Fruit fly (Drosophila melanogaster) whole organism, embryonic: ENCODE data around the gene Teh1.

Experiments used
- Adf1 ChIP-seq: fragments of 200-800 bp; sonication (Bioruptor generic); IDR thresholded peaks from 2 replicates; pipeline ENCODE4 v1.3.6; 2022; ENCODE audit warnings: missing biosample characterization, missing genetic modification characterization
- Bgb ChIP-seq: fragments of 200-800 bp; sonication (Bioruptor generic); IDR thresholded peaks from 2 replicates; pipeline ENCODE4 v1.3.6; 2022; ENCODE audit warnings: missing biosample characterization, missing genetic modification characterization; ENCODE audit not compliant: partially characterized antibody
- CG10366 ChIP-seq: fragments of 200-800 bp; sonication (Bioruptor generic); IDR thresholded peaks from 2 replicates; pipeline ENCODE4 v1.3.6; 2022; ENCODE audit warnings: missing biosample characterization, missing genetic modification characterization
- CG12659 ChIP-seq: fragments of 200-800 bp; sonication (Bioruptor generic); optimal IDR thresholded peaks from 3 replicates; lab custom pipeline; 2017; ENCODE audit warnings: mild to moderate bottlenecking, missing biosample characterization, missing genetic modification reagents, missing genetic modification characterization
- CG13424 ChIP-seq: fragments of 200-800 bp; sonication (Bioruptor generic); optimal IDR thresholded peaks from 2 replicates; lab custom pipeline; 2019; ENCODE audit warnings: missing biosample characterization, mild to moderate bottlenecking, missing genetic modification characterization, moderate library complexity
- CG1602 ChIP-seq: fragments of 200-800 bp; sonication (Bioruptor generic); optimal IDR thresholded peaks from 3 replicates; lab custom pipeline; 2016; ENCODE audit warnings: missing biosample characterization, missing genetic modification characterization
- CG16813 ChIP-seq: fragments of 200-800 bp; sonication (Bioruptor generic); IDR thresholded peaks from 3 replicates; pipeline ENCODE4 v1.3.6; 2022; ENCODE audit warnings: missing biosample characterization, missing genetic modification characterization; ENCODE audit not compliant: partially characterized antibody
- CG17361 ChIP-seq: fragments of 200-800 bp; sonication (Bioruptor generic); IDR thresholded peaks from 3 replicates; pipeline ENCODE4 v1.3.6; 2022; ENCODE audit warnings: missing biosample characterization, missing genetic modification characterization
- CG2199 ChIP-seq: fragments of 200-800 bp; sonication (Bioruptor generic); IDR thresholded peaks from 3 replicates; pipeline ENCODE4 v1.3.6; 2022; ENCODE audit warnings: missing biosample characterization, missing genetic modification characterization
- CG30403 ChIP-seq: fragments of 200-800 bp; sonication (Bioruptor generic); optimal IDR thresholded peaks from 3 replicates; lab custom pipeline; 2016; ENCODE audit warnings: missing biosample characterization, missing genetic modification characterization
- CG32532 ChIP-seq: fragments of 200-800 bp; sonication (Bioruptor generic); IDR thresholded peaks from 2 replicates; pipeline ENCODE4 v1.3.6; 2022; ENCODE audit warnings: missing biosample characterization, missing genetic modification characterization
- CG34422 ChIP-seq: fragments of 200-800 bp; sonication (Bioruptor generic); IDR thresholded peaks from 3 replicates; pipeline ENCODE4 v1.3.6; 2022; ENCODE audit warnings: missing biosample characterization, missing genetic modification characterization
- CG3726 ChIP-seq: fragments of 200-800 bp; sonication (Bioruptor generic); IDR thresholded peaks from 3 replicates; pipeline ENCODE4, ENCODE4 v1.3.6; 2022; ENCODE audit warnings: missing biosample characterization, missing genetic modification characterization
- CG6683 ChIP-seq: fragments of 200-800 bp; sonication (Bioruptor generic); optimal IDR thresholded peaks from 2 replicates; lab custom pipeline; 2017; ENCODE audit warnings: missing biosample characterization, mild to moderate bottlenecking, missing genetic modification characterization, missing genetic modification reagents
- CG6854 ChIP-seq: fragments of 200-800 bp; sonication (Bioruptor generic); optimal IDR thresholded peaks from 3 replicates; lab custom pipeline; 2017; ENCODE audit warnings: missing biosample characterization, mild to moderate bottlenecking, missing genetic modification characterization
- CG7963 ChIP-seq: fragments of 200-800 bp; sonication (Bioruptor generic); IDR thresholded peaks from 3 replicates; pipeline ENCODE4 v1.3.6; 2022; ENCODE audit warnings: missing biosample characterization, missing genetic modification characterization; ENCODE audit not compliant: partially characterized antibody
- CG8944 ChIP-seq: fragments of 200-800 bp; sonication (Bioruptor generic); optimal IDR thresholded peaks from 3 replicates; lab custom pipeline; 2016; ENCODE audit warnings: missing biosample characterization, missing genetic modification characterization
- CG9609 ChIP-seq: fragments of 200-800 bp; sonication (Bioruptor generic); optimal IDR thresholded peaks from 3 replicates; lab custom pipeline; 2016; ENCODE audit warnings: missing biosample characterization, missing genetic modification characterization
- Camta ChIP-seq: fragments of 200-800 bp; sonication (Bioruptor generic); optimal IDR thresholded peaks from 2 replicates; lab custom pipeline; 2016; ENCODE audit warnings: missing biosample characterization, missing genetic modification characterization
- Dek ChIP-seq: fragments of 200-800 bp; sonication (Bioruptor generic); optimal IDR thresholded peaks from 3 replicates; lab custom pipeline; 2019; ENCODE audit warnings: missing biosample characterization, mild to moderate bottlenecking, missing genetic modification characterization, moderate library complexity
- Dip3 ChIP-seq: fragments of 200-800 bp; sonication (Bioruptor generic); optimal IDR thresholded peaks from 3 replicates; lab custom pipeline; 2016; ENCODE audit warnings: missing biosample characterization, missing genetic modification characterization
- GATAe ChIP-seq: fragments of 200-800 bp; sonication (Bioruptor generic); conservative IDR thresholded peaks from 2 replicates; pipeline ENCODE4 v1.3.6; 2022; ENCODE audit warnings: missing biosample characterization, missing genetic modification characterization
- Hmx ChIP-seq: fragments of 200-800 bp; sonication (Bioruptor generic); optimal IDR thresholded peaks from 2 replicates; lab custom pipeline; 2016; ENCODE audit warnings: missing biosample characterization, missing genetic modification characterization
- Hr39 ChIP-seq: fragments of >200 bp; optimal IDR thresholded peaks from 2 replicates; lab custom pipeline; 2017
- Kr ChIP-seq: fragments of 200-800 bp; sonication (Bioruptor generic); optimal IDR thresholded peaks from 2 replicates; lab custom pipeline; 2017; ENCODE audit warnings: missing biosample characterization, mild to moderate bottlenecking, missing genetic modification characterization
- Mrtf ChIP-seq: fragments of 200-800 bp; sonication (Bioruptor generic); IDR thresholded peaks from 3 replicates; pipeline ENCODE4 v1.3.6; 2022; ENCODE audit warnings: missing biosample characterization, missing genetic modification characterization
- Myb ChIP-seq: fragments of 200-800 bp; sonication (Bioruptor generic); optimal IDR thresholded peaks from 2 replicates; lab custom pipeline; 2016; ENCODE audit warnings: missing biosample characterization, missing genetic modification characterization
- Optix ChIP-seq: fragments of 200-800 bp; sonication (Bioruptor generic); IDR thresholded peaks from 3 replicates; pipeline ENCODE4 v1.3.6; 2022; ENCODE audit warnings: missing biosample characterization, missing genetic modification characterization
- Poxn ChIP-seq: fragments of 200-800 bp; sonication (Bioruptor generic); IDR thresholded peaks from 2 replicates; pipeline ENCODE4 v1.3.6; 2022; ENCODE audit warnings: missing biosample characterization, missing genetic modification characterization
- Ptx1 ChIP-seq: fragments of 200-800 bp; sonication (Bioruptor generic); IDR thresholded peaks from 2 replicates; pipeline ENCODE4 v1.3.6; 2022; ENCODE audit warnings: missing biosample characterization, missing genetic modification characterization
- Rx ChIP-seq: fragments of 200-800 bp; sonication (Bioruptor generic); IDR thresholded peaks from 2 replicates; pipeline ENCODE4 v1.3.6; 2022; ENCODE audit warnings: missing biosample characterization, missing genetic modification characterization
- Spps ChIP-seq: fragments of 200-800 bp; sonication (Bioruptor generic); optimal IDR thresholded peaks from 2 replicates; lab custom pipeline; 2018; ENCODE audit warnings: missing biosample characterization, mild to moderate bottlenecking, missing genetic modification characterization
- ab ChIP-seq: fragments of 200-800 bp; sonication (Bioruptor generic); optimal IDR thresholded peaks from 2 replicates; lab custom pipeline; 2016; ENCODE audit warnings: missing biosample characterization, missing genetic modification characterization
- amos ChIP-seq: fragments of 200-800 bp; sonication (Bioruptor generic); IDR thresholded peaks from 2 replicates; pipeline ENCODE4 v1.3.6; 2022; ENCODE audit warnings: missing biosample characterization, missing genetic modification characterization; ENCODE audit not compliant: partially characterized antibody
- cato ChIP-seq: fragments of 200-800 bp; sonication (Bioruptor generic); optimal IDR thresholded peaks from 2 replicates; lab custom pipeline; 2016; ENCODE audit warnings: missing biosample characterization, missing genetic modification characterization, borderline replicate concordance
- ci ChIP-seq: fragments of 200-800 bp; sonication (Bioruptor generic); IDR thresholded peaks from 3 replicates; pipeline ENCODE4 v1.3.6; 2022; ENCODE audit warnings: missing biosample characterization, missing genetic modification characterization
- crol ChIP-seq: fragments of 200-800 bp; sonication (Bioruptor generic); IDR thresholded peaks from 2 replicates; pipeline ENCODE4 v1.3.6; 2022; ENCODE audit warnings: missing biosample characterization, missing genetic modification characterization
- crp ChIP-seq, 2 experiments: fragments of 200-800 bp; sonication (Bioruptor generic); optimal IDR thresholded peaks; 2 replicates in 1 of 2; 3 replicates in 1 of 2; lab custom pipeline; 2017; ENCODE audit warnings: missing biosample characterization in 2 of 2, missing genetic modification characterization in 2 of 2, mild to moderate bottlenecking in 1 of 2, moderate library complexity in 1 of 2
- gt ChIP-seq: fragments of 200-800 bp; sonication (Bioruptor generic); IDR thresholded peaks from 2 replicates; pipeline ENCODE4 v1.3.6; 2022; ENCODE audit warnings: missing biosample characterization, missing genetic modification characterization
- kay ChIP-seq: fragments of 200-800 bp; sonication (Bioruptor generic); optimal IDR thresholded peaks from 2 replicates; lab custom pipeline; 2016; ENCODE audit warnings: missing biosample characterization, missing genetic modification characterization
- lov ChIP-seq, 2 experiments: fragments of 200-800 bp in 1 of 2; fragments of >200 bp in 1 of 2; sonication (Bioruptor generic) in 1 of 2; IDR thresholded peaks in 1 of 2; optimal IDR thresholded peaks in 1 of 2; 2 replicates in 1 of 2; 3 replicates in 1 of 2; pipeline versions ENCODE4 v1.3.6 to Lab custom; 2017 to 2022; ENCODE audit warnings: missing biosample characterization in 1 of 2, missing genetic modification characterization in 1 of 2
- p53 ChIP-seq: fragments of 200-800 bp; sonication (Bioruptor generic); optimal IDR thresholded peaks from 2 replicates; lab custom pipeline; 2016; ENCODE audit warnings: missing biosample characterization, missing genetic modification characterization
- prd ChIP-seq, 3 experiments: fragments of >200 bp in 2 of 3; fragments of 200-800 bp in 1 of 3; sonication (Bioruptor generic) in 1 of 3; optimal IDR thresholded peaks in 2 of 3; IDR thresholded peaks in 1 of 3; 2 replicates in 2 of 3; 3 replicates in 1 of 3; pipeline versions ENCODE4 v1.3.6 to Lab custom; 2017 to 2022; ENCODE audit warnings: missing biosample characterization in 1 of 3, missing genetic modification characterization in 1 of 3
- pros ChIP-seq: fragments of 200-800 bp; sonication (Bioruptor generic); optimal IDR thresholded peaks from 3 replicates; lab custom pipeline; 2019; ENCODE audit warnings: missing biosample characterization, mild to moderate bottlenecking, missing genetic modification characterization, moderate library complexity
- rib ChIP-seq: fragments of 200-800 bp; sonication (Bioruptor generic); IDR thresholded peaks from 2 replicates; pipeline ENCODE4 v1.3.6; 2022; ENCODE audit warnings: missing biosample characterization, missing genetic modification characterization
- tio ChIP-seq: fragments of 200-800 bp; sonication (Bioruptor generic); optimal IDR thresholded peaks from 2 replicates; lab custom pipeline; 2017; ENCODE audit warnings: missing biosample characterization, missing genetic modification characterization, inconsistent platforms
- toy ChIP-seq: fragments of 200-800 bp; sonication (Bioruptor generic); IDR thresholded peaks from 2 replicates; pipeline ENCODE4 v1.3.6; 2022; ENCODE audit warnings: missing biosample characterization, missing genetic modification characterization
- tx ChIP-seq: fragments of 200-800 bp; sonication (Bioruptor generic); optimal IDR thresholded peaks from 2 replicates; lab custom pipeline; 2016; ENCODE audit warnings: missing biosample characterization, missing genetic modification characterization
- z ChIP-seq: fragments of 200-800 bp; sonication (Bioruptor generic); IDR thresholded peaks from 3 replicates; pipeline ENCODE4 v1.3.6; 2022; ENCODE audit warnings: missing biosample characterization, missing genetic modification characterization
- zfh1 ChIP-seq: fragments of 200-800 bp; sonication (Bioruptor generic); IDR thresholded peaks from 3 replicates; pipeline ENCODE4 v1.3.6; 2022; ENCODE audit warnings: missing biosample characterization, missing genetic modification characterization

The Teh1 gene

dm6 chr3R:9874118-9874808 is 6.3 kb upstream of the Teh1 start, which contains the start of the genes CG46467 and Glut4EF (continued):
- TF ChIP-seq tx (GFP tag; lab: Kevin White, UChicago) (no peak), Myb (no peak), CG6683 (GFP tag; lab: Kevin White, UChicago) (no peak), amos (GFP tag; lab: Robert Waterston, UW) (peak; percentile 44; the same call in 1 of the 2 replicates), Bgb (GFP tag; lab: Robert Waterston, UW) (peak; percentile 52), gt (GFP tag; lab: Robert Waterston, UW) (no peak), Hr39 (lab: Kevin White, UChicago) (no peak), prd (optimal IDR thresholded peaks at IDR 0.05; lab: Kevin White, UChicago) (no peak), prd (GFP tag; IDR thresholded peaks at IDR 0.05; lab: Robert Waterston, UW) (0 out of 3 replicates have a peak, but pooled peaks have one; percentile 5), lov (optimal IDR thresholded peaks at IDR 0.05; lab: Kevin White, UChicago) (no peak), lov (GFP tag; IDR thresholded peaks at IDR 0.05; lab: Robert Waterston, UW) (no peak), Camta (GFP tag; lab: Kevin White, UChicago) (no peak), tio (GFP tag; lab: Kevin White, UChicago) (no peak), Spps (no peak), CG30403 (GFP tag; lab: Kevin White, UChicago) (no peak), Optix (GFP tag; lab: Robert Waterston, UW) (no peak), CG12659 (peak; percentile 5), CG6854 (no peak), Kr (GFP tag; lab: Kevin White, UChicago) (no peak), Adf1 (peak; percentile 16; the same call in 1 of the 2 replicates), Ptx1 (GFP tag; lab: Robert Waterston, UW) (no peak), CG8944 (GFP tag; lab: Kevin White, UChicago) (no peak), CG2199 (GFP tag; lab: Robert Waterston, UW) (peak; percentile 60; the same call in 1 of the 3 replicates), GATAe (GFP tag; lab: Robert Waterston, UW) (no peak), Mrtf (GFP tag; lab: Robert Waterston, UW) (no peak), CG13424 (tag; lab: Kevin White, UChicago) (no peak), cato (GFP tag; lab: Kevin White, UChicago) (no peak), CG10366 (GFP tag; lab: Robert Waterston, UW) (no peak), CG16813 (GFP tag; lab: Robert Waterston, UW) (no peak), zfh1 (GFP tag; lab: Robert Waterston, UW) (no peak), Dek (tag; lab: Kevin White, UChicago) (no peak), CG9609 (GFP tag; lab: Kevin White, UChicago) (no peak), Hmx (GFP tag; lab: Kevin White, UChicago) (no peak), p53 (no peak), toy (GFP tag; lab: Robert Waterston, UW) (no peak), CG34422 (GFP tag; lab: Robert Waterston, UW) (peak; percentile 82; the same call in 2 of the 3 replicates), CG32532 (GFP tag; lab: Robert Waterston, UW) (no peak), CG3726 (GFP tag; lab: Robert Waterston, UW) (no peak), Poxn (GFP tag; lab: Robert Waterston, UW) (no peak), crp (GFP tag; optimal IDR thresholded peaks at IDR 0.05; lab: Kevin White, UChicago) (peak in 1 of 2 experiments; percentile 47), Dip3 (no peak), CG1602 (GFP tag; lab: Kevin White, UChicago) (no peak), ab (GFP tag; lab: Kevin White, UChicago) (no peak), rib (GFP tag; lab: Robert Waterston, UW) (peak; percentile 57; the same call in 1 of the 2 replicates), z (peak; percentile 49; the same call in 1 of the 3 replicates), ci (GFP tag; lab: Robert Waterston, UW) (peak; percentile 59; the same call in 2 of the 3 replicates), CG7963 (GFP tag; lab: Robert Waterston, UW) (no peak), CG17361 (GFP tag; lab: Robert Waterston, UW) (no peak; the same call in 2 of the 3 replicates), pros (GFP tag; lab: Kevin White, UChicago) (peak; percentile 46), Rx (GFP tag; lab: Robert Waterston, UW) (no peak), crol (GFP tag; lab: Robert Waterston, UW) (no peak), kay (GFP tag; lab: Kevin White, UChicago) (no peak)
